Worm (Caenorhabditis elegans) whole organism, young adult: Measurements from ENCODE around the gene F37C12.18.

Experiments
- C06A6.2 ChIP-seq: fragments of 200-800 bp; sonication (Bioruptor generic); conservative IDR thresholded peaks from 2 replicates; pipeline ENCODE4 v1.3.6; 2022; ENCODE audit warnings: missing genetic modification characterization, missing compliant biosample characterization
- F23B12.7 ChIP-seq: sonication (generic microtip); optimal IDR thresholded peaks from 2 replicates; lab custom pipeline; 2017; ENCODE audit warnings: missing genetic modification characterization, mild to moderate bottlenecking, missing compliant biosample characterization, antibody characterized with exemption, moderate library complexity; ENCODE audit not compliant: insufficient read depth
- F52B5.7 ChIP-seq: sonication (generic microtip); optimal IDR thresholded peaks from 2 replicates; lab custom pipeline; 2016; ENCODE audit warnings: mild to moderate bottlenecking, missing genetic modification characterization, missing compliant biosample characterization
- Y53F4B.3 ChIP-seq: fragments of 200-800 bp; sonication (Bioruptor generic); IDR thresholded peaks from 2 replicates; pipeline ENCODE4 v1.3.6; 2022; ENCODE audit warnings: missing genetic modification reagents, missing genetic modification characterization, missing compliant biosample characterization
- Y56A3A.18 ChIP-seq: fragments of 200-800 bp; sonication (Bioruptor generic); IDR thresholded peaks from 2 replicates; pipeline ENCODE4 v1.3.6; 2022; ENCODE audit warnings: missing genetic modification reagents, missing genetic modification characterization, missing compliant biosample characterization
- attf-5 ChIP-seq: fragments of 200-800 bp; sonication (Bioruptor generic); optimal IDR thresholded peaks from 2 replicates; lab custom pipeline; 2018; ENCODE audit warnings: mild to moderate bottlenecking, missing genetic modification characterization, missing compliant biosample characterization
- attf-6 ChIP-seq: fragments of 200-800 bp; sonication (Bioruptor generic); IDR thresholded peaks from 2 replicates; pipeline ENCODE4 v1.3.6; 2022; ENCODE audit warnings: missing genetic modification reagents, missing genetic modification characterization, missing compliant biosample characterization
- bed-1 ChIP-seq: fragments of 200-800 bp; sonication (Bioruptor generic); IDR thresholded peaks from 2 replicates; pipeline ENCODE4 v1.3.6; 2022; ENCODE audit warnings: missing genetic modification reagents, missing genetic modification characterization, missing compliant biosample characterization
- bed-2 ChIP-seq: fragments of 200-800 bp; sonication (Bioruptor generic); IDR thresholded peaks from 2 replicates; pipeline ENCODE4 v1.3.6; 2022; ENCODE audit warnings: missing genetic modification reagents, missing genetic modification characterization, missing compliant biosample characterization
- ccch-3 ChIP-seq: fragments of 200-800 bp; sonication (Bioruptor generic); optimal IDR thresholded peaks from 2 replicates; lab custom pipeline; 2018; ENCODE audit warnings: mild to moderate bottlenecking, missing genetic modification characterization, missing compliant biosample characterization
- cebp-1 ChIP-seq, 2 experiments: fragments of 200-800 bp in 1 of 2; sonication (Bioruptor generic) in 1 of 2; sonication (generic microtip) in 1 of 2; IDR thresholded peaks in 1 of 2; optimal IDR thresholded peaks in 1 of 2; 2 replicates each; pipeline versions ENCODE4 v1.3.6 to Lab custom; 2017 to 2022; ENCODE audit warnings: missing compliant biosample characterization in 2 of 2, missing genetic modification characterization in 2 of 2, mild to moderate bottlenecking in 1 of 2, missing genetic modification reagents in 1 of 2, moderate library complexity in 1 of 2
- die-1 ChIP-seq: sonication (generic microtip); optimal IDR thresholded peaks from 2 replicates; lab custom pipeline; 2016; ENCODE audit warnings: missing genotype, mild to moderate bottlenecking, missing genetic modification characterization, missing compliant biosample characterization
- dox-1 ChIP-seq: fragments of 200-800 bp; sonication (Bioruptor generic); IDR thresholded peaks from 2 replicates; pipeline ENCODE4 v1.3.6; 2022; ENCODE audit warnings: missing genetic modification reagents, missing genetic modification characterization, missing compliant biosample characterization
- dpff-1 ChIP-seq: sonication (generic microtip); optimal IDR thresholded peaks from 2 replicates; lab custom pipeline; 2017; ENCODE audit warnings: mild to moderate bottlenecking, missing genetic modification characterization, missing compliant biosample characterization
- ets-4 ChIP-seq: fragments of 200-800 bp; sonication (Bioruptor generic); optimal IDR thresholded peaks from 2 replicates; lab custom pipeline; 2018; ENCODE audit warnings: mild to moderate bottlenecking, missing genetic modification characterization, missing compliant biosample characterization
- hmg-1.2 ChIP-seq: fragments of 200-800 bp; sonication (Bioruptor generic); IDR thresholded peaks from 2 replicates; pipeline ENCODE4 v1.3.6; 2022; ENCODE audit warnings: missing genetic modification reagents, missing genetic modification characterization, missing compliant biosample characterization
- hrde-1 ChIP-seq: sonication (generic microtip); optimal IDR thresholded peaks from 2 replicates; lab custom pipeline; 2016; ENCODE audit warnings: missing genetic modification characterization, mild to moderate bottlenecking, missing compliant biosample characterization, moderate library complexity, missing genotype, missing genetic modification reagents, borderline replicate concordance
- let-607 ChIP-seq, 2 experiments: fragments of 200-800 bp in 1 of 2; sonication (Bioruptor generic) in 1 of 2; sonication (generic microtip) in 1 of 2; optimal IDR thresholded peaks; 2 replicates each; lab custom pipeline; 2016 to 2018; ENCODE audit warnings: mild to moderate bottlenecking in 2 of 2, missing compliant biosample characterization in 2 of 2, missing genetic modification characterization in 2 of 2, moderate library complexity in 2 of 2, missing genotype in 1 of 2
- lin-40 ChIP-seq: sonication (generic microtip); optimal IDR thresholded peaks from 2 replicates; lab custom pipeline; 2016; ENCODE audit warnings: missing genetic modification characterization, mild to moderate bottlenecking, missing compliant biosample characterization, missing genotype, missing genetic modification reagents
- lir-1 ChIP-seq: fragments of 200-800 bp; sonication (Bioruptor generic); conservative IDR thresholded peaks from 2 replicates; pipeline ENCODE4 v1.3.6; 2022; ENCODE audit warnings: missing genetic modification reagents, missing genetic modification characterization, missing compliant biosample characterization
- lsy-27 ChIP-seq: sonication (generic microtip); optimal IDR thresholded peaks from 2 replicates; lab custom pipeline; 2017; ENCODE audit warnings: missing genetic modification characterization, mild to moderate bottlenecking, missing compliant biosample characterization, antibody characterized with exemption, missing genotype, borderline replicate concordance; ENCODE audit not compliant: insufficient read depth
- madf-10 ChIP-seq: sonication (generic microtip); optimal IDR thresholded peaks from 2 replicates; lab custom pipeline; 2016; ENCODE audit warnings: mild to moderate bottlenecking, missing genetic modification characterization, missing compliant biosample characterization
- madf-6 ChIP-seq: fragments of 200-800 bp; sonication (Bioruptor generic); IDR thresholded peaks from 2 replicates; pipeline ENCODE4 v1.3.6; 2022; ENCODE audit warnings: missing genetic modification reagents, missing genetic modification characterization, missing compliant biosample characterization
- madf-8 ChIP-seq: fragments of 200-800 bp; sonication (Bioruptor generic); conservative IDR thresholded peaks from 2 replicates; pipeline ENCODE4 v1.3.6; 2022; ENCODE audit warnings: missing genetic modification reagents, missing genetic modification characterization, missing compliant biosample characterization
- mel-28 ChIP-seq: sonication (generic microtip); optimal IDR thresholded peaks from 2 replicates; lab custom pipeline; 2016; ENCODE audit warnings: borderline replicate concordance, mild to moderate bottlenecking, missing genetic modification characterization, missing compliant biosample characterization
- nfya-1 ChIP-seq: sonication (generic microtip); optimal IDR thresholded peaks from 2 replicates; lab custom pipeline; 2017; ENCODE audit warnings: antibody characterized with exemption, missing compliant biosample characterization, missing genetic modification characterization, borderline replicate concordance; ENCODE audit not compliant: insufficient read depth
- nfya-2 ChIP-seq: fragments of 200-800 bp; sonication (Bioruptor generic); IDR thresholded peaks from 2 replicates; pipeline ENCODE4 v1.3.6; 2022; ENCODE audit warnings: missing genetic modification reagents, missing genetic modification characterization, missing compliant biosample characterization
- pbrm-1 ChIP-seq: fragments of 200-800 bp; sonication (Bioruptor generic); IDR thresholded peaks from 2 replicates; pipeline ENCODE4 v1.3.6; 2022; ENCODE audit warnings: missing genetic modification reagents, missing genetic modification characterization, missing compliant biosample characterization
- rec-8 ChIP-seq, 2 experiments: sonication (generic microtip); optimal IDR thresholded peaks; 2 replicates each; lab custom pipeline; 2016; ENCODE audit warnings: mild to moderate bottlenecking in 2 of 2, missing genetic modification characterization in 2 of 2, missing genetic modification reagents in 2 of 2, missing genotype in 2 of 2, missing biosample characterization in 1 of 2, missing compliant biosample characterization in 1 of 2, moderate library complexity in 1 of 2
- rpc-1 ChIP-seq, 2 experiments: fragments of 150-350 bp in 1 of 2; sonication (generic microtip) in 1 of 2; optimal IDR thresholded peaks; 2 replicates each; lab custom pipeline; 2014 to 2018; ENCODE audit warnings: missing biosample characterization in 1 of 2, missing genetic modification characterization in 1 of 2, missing genetic modification reagents in 1 of 2, missing genotype in 1 of 2
- sdz-38 ChIP-seq: sonication (generic microtip); optimal IDR thresholded peaks from 2 replicates; lab custom pipeline; 2016; ENCODE audit warnings: missing genotype, missing genetic modification characterization, missing compliant biosample characterization
- snpc-1.1 ChIP-seq: sonication (generic microtip); optimal IDR thresholded peaks from 2 replicates; lab custom pipeline; 2017; ENCODE audit warnings: missing genetic modification characterization, mild to moderate bottlenecking, missing compliant biosample characterization, antibody characterized with exemption, moderate library complexity, missing genotype, missing genetic modification reagents; ENCODE audit not compliant: insufficient read depth
- somi-1 ChIP-seq: fragments of 200-800 bp; sonication (Bioruptor generic); optimal IDR thresholded peaks from 2 replicates; lab custom pipeline; 2018; ENCODE audit warnings: mild to moderate bottlenecking, missing genetic modification characterization, missing compliant biosample characterization
- xnd-1 ChIP-seq: sonication (generic microtip); optimal IDR thresholded peaks from 2 replicates; lab custom pipeline; 2016; ENCODE audit warnings: missing genotype, missing genetic modification reagents, missing genetic modification characterization, missing compliant biosample characterization
- zim-3 ChIP-seq: sonication (generic microtip); optimal IDR thresholded peaks from 2 replicates; lab custom pipeline; 2017; ENCODE audit warnings: mild to moderate bottlenecking, missing genetic modification characterization, moderate library complexity, missing compliant biosample characterization
- ztf-18 ChIP-seq: sonication (generic microtip); optimal IDR thresholded peaks from 2 replicates; lab custom pipeline; 2016; ENCODE audit warnings: missing genotype, mild to moderate bottlenecking, missing genetic modification characterization, missing compliant biosample characterization
- ztf-22 ChIP-seq: fragments of 200-800 bp; sonication (Bioruptor generic); optimal IDR thresholded peaks from 2 replicates; lab custom pipeline; 2018; ENCODE audit warnings: mild to moderate bottlenecking, missing genetic modification characterization, moderate library complexity, missing compliant biosample characterization
- ztf-26 ChIP-seq: sonication (generic microtip); optimal IDR thresholded peaks from 2 replicates; lab custom pipeline; 2017; ENCODE audit warnings: missing genetic modification characterization, missing compliant biosample characterization
- ztf-28 ChIP-seq: fragments of 200-800 bp; sonication (Bioruptor generic); IDR thresholded peaks from 2 replicates; pipeline ENCODE4 v1.3.6; 2022; ENCODE audit warnings: missing genetic modification reagents, missing genetic modification characterization, missing compliant biosample characterization
- ztf-6 ChIP-seq: fragments of 200-800 bp; sonication (Bioruptor generic); IDR thresholded peaks from 2 replicates; pipeline ENCODE4 v1.3.6; 2022; ENCODE audit warnings: missing genetic modification reagents, missing genetic modification characterization, missing compliant biosample characterization

F37C12.18 gene

ce11 chrIII:7188300-7189052, 6.7 kb downstream of the F37C12.18 start, which contains the start of the genes F37C12.21 and F37C12.10 (continued):
- TF ChIP-seq attf-6 (GFP tag; lab: Robert Waterston, UW) = no peak
- no peak for TF ChIP-seq dpff-1 (tag; lab: Kevin White, UChicago)
- no peak for TF ChIP-seq nfya-2 (GFP tag; lab: Robert Waterston, UW)
- no peak for TF ChIP-seq die-1
- no peak for TF ChIP-seq nfya-1
- peak; percentile 51 for TF ChIP-seq dox-1 (GFP tag; lab: Robert Waterston, UW)
- no peak for TF ChIP-seq lsy-27 (tag; lab: Kevin White, UChicago)
- no peak for TF ChIP-seq lin-40 (tag; lab: Kevin White, UChicago)
- no peak for TF ChIP-seq somi-1 (GFP tag; lab: Kevin White, UChicago)
- TF ChIP-seq madf-6 (GFP tag; lab: Robert Waterston, UW) = peak; percentile 43; the same call in 1 of the 2 replicates
- no peak for TF ChIP-seq ztf-22 (GFP tag; lab: Kevin White, UChicago)
- TF ChIP-seq F23B12.7 = no peak
- TF ChIP-seq ztf-18 (tag; lab: Kevin White, UChicago) = no peak
- TF ChIP-seq, all 124 proteins: peak for 18

- no peak for TF ChIP-seq ztf-22 (GFP tag; lab: Kevin White, UChicago)
- no peak for TF ChIP-seq snpc-1.1 (tag; lab: Kevin White, UChicago)
- no peak for TF ChIP-seq let-607 (tag; optimal IDR thresholded peaks at IDR 0.05; lab: Kevin White, UChicago)
- TF ChIP-seq, all 124 proteins: peak for 0
Measured at ce11 chrIII:7185473-7185872, 9.8 kb downstream of the F37C12.18 start, which contains the start of gene F37C12.14. Gene F37C12.14 (minus strand): TSS chrIII:7185573.

ce11 chrIII:7184022-7184421, 11.2 kb downstream of the F37C12.18 start, which contains the start of gene yju-2:
Gene yju-2 (plus strand): TSS chrIII:7184336.
- TF ChIP-seq hrde-1 (tag; lab: Kevin White, UChicago) = no peak
- TF ChIP-seq lsy-27 (tag; lab: Kevin White, UChicago) = no peak
- peak; percentile 3 for TF ChIP-seq madf-10 (tag; lab: Kevin White, UChicago)
- no peak for TF ChIP-seq zim-3 (tag; lab: Kevin White, UChicago)
- TF ChIP-seq mel-28 (tag; lab: Kevin White, UChicago) = no peak
- TF ChIP-seq ets-4 (GFP tag; lab: Kevin White, UChicago) = no peak
- no peak for TF ChIP-seq Y56A3A.18 (GFP tag; lab: Robert Waterston, UW)
- no peak for TF ChIP-seq somi-1 (GFP tag; lab: Kevin White, UChicago)
- no peak for TF ChIP-seq xnd-1 (tag; lab: Kevin White, UChicago)
- TF ChIP-seq Y53F4B.3 (GFP tag; lab: Robert Waterston, UW) = no peak
- no peak for TF ChIP-seq attf-6 (GFP tag; lab: Robert Waterston, UW)
- no peak for TF ChIP-seq pbrm-1 (GFP tag; lab: Robert Waterston, UW)
- no peak for TF ChIP-seq rec-8 (tag; optimal IDR thresholded peaks at IDR 0.05; lab: Kevin White, UChicago)
- no peak for TF ChIP-seq madf-8
- no peak for TF ChIP-seq ztf-26 (tag; lab: Kevin White, UChicago)
- TF ChIP-seq dpff-1 (tag; lab: Kevin White, UChicago) = no peak
- no peak for TF ChIP-seq lir-1 (GFP tag; lab: Robert Waterston, UW)
- no peak for TF ChIP-seq F52B5.7 (tag; lab: Kevin White, UChicago)
- no peak for TF ChIP-seq die-1
- TF ChIP-seq C06A6.2 (GFP tag; lab: Robert Waterston, UW) = no peak
- no peak for TF ChIP-seq bed-1 (GFP tag; lab: Robert Waterston, UW)
- no peak for TF ChIP-seq ztf-28 (GFP tag; lab: Robert Waterston, UW)
- no peak for TF ChIP-seq rpc-1 (optimal IDR thresholded peaks at IDR 0.05; lab: Kevin White, UChicago)
- TF ChIP-seq rpc-1 (tag; optimal IDR thresholded peaks at IDR 0.05; lab: Kevin White, UChicago) = no peak
- TF ChIP-seq bed-2 (GFP tag; lab: Robert Waterston, UW) = no peak
- no peak for TF ChIP-seq ccch-3
- no peak for TF ChIP-seq sdz-38
- peak; percentile 81 for TF ChIP-seq hmg-1.2 (GFP tag; lab: Robert Waterston, UW)
- TF ChIP-seq cebp-1 (GFP tag; IDR thresholded peaks at IDR 0.05; lab: Robert Waterston, UW) = no peak
- peak; percentile 58 for TF ChIP-seq cebp-1 (tag; optimal IDR thresholded peaks at IDR 0.05; lab: Kevin White, UChicago)
- TF ChIP-seq attf-5 (GFP tag; lab: Kevin White, UChicago) = peak; percentile 12
- TF ChIP-seq ztf-6 (GFP tag; lab: Robert Waterston, UW) = no peak
